Worm (Caenorhabditis elegans) whole organism, L3 larva: ENCODE data around the gene qns-1.

ENCODE experiments used
- R02D3.7 ChIP-seq: fragments of 150-350 bp; optimal IDR thresholded peaks from 2 replicates; lab custom pipeline; 2014; ENCODE audit warnings: missing biosample characterization, missing genetic modification characterization
- ama-1 ChIP-seq: fragments of 150-350 bp; optimal IDR thresholded peaks from 2 replicates; lab custom pipeline; 2018
- ceh-16 ChIP-seq: sonication (generic microtip); optimal IDR thresholded peaks from 2 replicates; lab custom pipeline; 2017; ENCODE audit warnings: missing biosample characterization, missing genetic modification characterization
- ceh-82 ChIP-seq: fragments of 150-350 bp; optimal IDR thresholded peaks from 2 replicates; lab custom pipeline; 2014; ENCODE audit warnings: missing biosample characterization, missing genetic modification characterization
- ceh-9 ChIP-seq: sonication (generic microtip); optimal IDR thresholded peaks from 2 replicates; lab custom pipeline; 2018; ENCODE audit warnings: missing biosample characterization, missing genetic modification characterization
- egl-27 ChIP-seq: sonication (generic microtip); optimal IDR thresholded peaks from 4 replicates; lab custom pipeline; 2017; ENCODE audit warnings: missing biosample characterization, missing genetic modification reagents, missing genetic modification characterization
- egl-5 ChIP-seq: fragments of 150-350 bp; optimal IDR thresholded peaks from 2 replicates; lab custom pipeline; 2017; ENCODE audit warnings: missing biosample characterization, missing genetic modification reagents, missing genetic modification characterization, inconsistent platforms
- elt-1 ChIP-seq: fragments of 150-350 bp; optimal IDR thresholded peaks from 2 replicates; lab custom pipeline; 2014; ENCODE audit warnings: missing biosample characterization, missing genetic modification characterization
- elt-2 ChIP-seq: sonication (generic microtip); optimal IDR thresholded peaks from 2 replicates; lab custom pipeline; 2016; ENCODE audit warnings: missing genetic modification reagents, mild to moderate bottlenecking, missing genetic modification characterization, missing compliant biosample characterization
- elt-3 ChIP-seq, 3 experiments: fragments of 150-350 bp in 1 of 3; sonication (generic microtip) in 2 of 3; optimal IDR thresholded peaks; 2 replicates in 2 of 3; 4 replicates in 1 of 3; lab custom pipeline; 2014 to 2017; ENCODE audit warnings: missing biosample characterization in 3 of 3, missing genetic modification characterization in 3 of 3
- eor-1 ChIP-seq, 2 experiments: fragments of 150-350 bp; optimal IDR thresholded peaks; 2 replicates each; lab custom pipeline; 2014 to 2018; ENCODE audit warnings: missing biosample characterization in 2 of 2, missing genetic modification characterization in 2 of 2
- fkh-10 ChIP-seq: sonication (generic microtip); optimal IDR thresholded peaks from 2 replicates; lab custom pipeline; 2017; ENCODE audit warnings: missing biosample characterization, missing genetic modification reagents, missing genetic modification characterization
- fos-1 ChIP-seq: fragments of 150-350 bp; optimal IDR thresholded peaks from 2 replicates; lab custom pipeline; 2014; ENCODE audit warnings: missing biosample characterization, missing genetic modification characterization
- hmg-11 ChIP-seq: sonication (generic microtip); optimal IDR thresholded peaks from 2 replicates; lab custom pipeline; 2016; ENCODE audit warnings: missing genetic modification characterization, missing compliant biosample characterization
- jun-1 ChIP-seq: fragments of 150-350 bp; optimal IDR thresholded peaks from 2 replicates; lab custom pipeline; 2014; ENCODE audit warnings: missing biosample characterization, missing genetic modification reagents, missing genetic modification characterization
- lin-15B ChIP-seq: fragments of 150-350 bp; optimal IDR thresholded peaks from 2 replicates; lab custom pipeline; 2014; ENCODE audit warnings: missing biosample characterization, missing genetic modification characterization
- lin-39 ChIP-seq: fragments of 150-350 bp; optimal IDR thresholded peaks from 2 replicates; lab custom pipeline; 2018; ENCODE audit warnings: missing biosample characterization, missing genetic modification reagents, missing genetic modification characterization
- lsy-12 ChIP-seq: sonication (generic microtip); optimal IDR thresholded peaks from 2 replicates; lab custom pipeline; 2016; ENCODE audit warnings: mild to moderate bottlenecking, missing genetic modification characterization, missing compliant biosample characterization
- nfya-1 ChIP-seq: sonication (generic microtip); optimal IDR thresholded peaks from 2 replicates; lab custom pipeline; 2017; ENCODE audit warnings: missing genetic modification characterization, mild to moderate bottlenecking, missing compliant biosample characterization, antibody characterized with exemption, moderate library complexity; ENCODE audit not compliant: insufficient read depth
- nhr-11 ChIP-seq: fragments of 150-350 bp; optimal IDR thresholded peaks from 2 replicates; lab custom pipeline; 2014; ENCODE audit warnings: missing biosample characterization, missing genetic modification characterization
- nhr-23 ChIP-seq: fragments of 150-350 bp; optimal IDR thresholded peaks from 2 replicates; lab custom pipeline; 2014; ENCODE audit warnings: missing biosample characterization, missing genetic modification reagents, missing genetic modification characterization
- nhr-25 ChIP-seq: sonication (generic microtip); optimal IDR thresholded peaks from 2 replicates; lab custom pipeline; 2017; ENCODE audit warnings: missing biosample characterization, missing genetic modification characterization
- nhr-28 ChIP-seq: fragments of 150-350 bp; optimal IDR thresholded peaks from 2 replicates; lab custom pipeline; 2014; ENCODE audit warnings: missing biosample characterization, missing genetic modification characterization
- nhr-43 ChIP-seq: sonication (generic microtip); optimal IDR thresholded peaks from 2 replicates; lab custom pipeline; 2016; ENCODE audit warnings: mild to moderate bottlenecking, missing genetic modification characterization, missing compliant biosample characterization; ENCODE audit not compliant: poor library complexity, severe bottlenecking
- nhr-76 ChIP-seq: fragments of 150-350 bp; sonication (generic microtip); optimal IDR thresholded peaks from 5 replicates; lab custom pipeline; 2014; ENCODE audit warnings: missing biosample characterization, missing genetic modification characterization
- nhr-77 ChIP-seq: fragments of 150-350 bp; optimal IDR thresholded peaks from 2 replicates; lab custom pipeline; 2014; ENCODE audit warnings: missing biosample characterization, missing genetic modification characterization
- pha-4 ChIP-seq: fragments of 150-350 bp; optimal IDR thresholded peaks from 2 replicates; lab custom pipeline; 2014; ENCODE audit warnings: missing biosample characterization, missing genetic modification reagents, missing genetic modification characterization
- pqm-1 ChIP-seq: fragments of 150-350 bp; optimal IDR thresholded peaks from 2 replicates; lab custom pipeline; 2017; ENCODE audit warnings: missing biosample characterization, missing genetic modification characterization, inconsistent platforms
- sea-2 ChIP-seq: fragments of 150-350 bp; sonication (generic microtip); optimal IDR thresholded peaks from 4 replicates; lab custom pipeline; 2014; ENCODE audit warnings: missing biosample characterization, missing genetic modification reagents, missing genetic modification characterization
- skn-1 ChIP-seq: fragments of 150-350 bp; optimal IDR thresholded peaks from 2 replicates; lab custom pipeline; 2014; ENCODE audit warnings: missing biosample characterization, missing genetic modification characterization
- tbx-2 ChIP-seq: sonication (generic microtip); optimal IDR thresholded peaks from 2 replicates; lab custom pipeline; 2016; ENCODE audit warnings: mild to moderate bottlenecking, missing genetic modification characterization, missing compliant biosample characterization
- unc-39 ChIP-seq: sonication (generic microtip); optimal IDR thresholded peaks from 4 replicates; lab custom pipeline; 2017; ENCODE audit warnings: missing biosample characterization, missing genetic modification characterization
- unc-62 ChIP-seq: fragments of 150-350 bp; sonication (generic microtip); optimal IDR thresholded peaks from 4 replicates; lab custom pipeline; 2014; ENCODE audit warnings: missing biosample characterization, missing genetic modification reagents, missing genetic modification characterization
- zag-1 ChIP-seq: fragments of 150-350 bp; optimal IDR thresholded peaks from 2 replicates; lab custom pipeline; 2014; ENCODE audit warnings: missing biosample characterization, missing genetic modification characterization

The qns-1 gene

ce11 chrIV:10235279-10235829 is 16.2 kb upstream of the qns-1 start, which contains the start of gene ech-9:
TSS of gene ech-9 (minus strand) at chrIV:10235329.
- TF ChIP-seq elt-2 (tag; lab: Kevin White, UChicago): peak; percentile 58
- TF ChIP-seq pqm-1: peak; percentile 84
- no peak for TF ChIP-seq ceh-16

DNA sequence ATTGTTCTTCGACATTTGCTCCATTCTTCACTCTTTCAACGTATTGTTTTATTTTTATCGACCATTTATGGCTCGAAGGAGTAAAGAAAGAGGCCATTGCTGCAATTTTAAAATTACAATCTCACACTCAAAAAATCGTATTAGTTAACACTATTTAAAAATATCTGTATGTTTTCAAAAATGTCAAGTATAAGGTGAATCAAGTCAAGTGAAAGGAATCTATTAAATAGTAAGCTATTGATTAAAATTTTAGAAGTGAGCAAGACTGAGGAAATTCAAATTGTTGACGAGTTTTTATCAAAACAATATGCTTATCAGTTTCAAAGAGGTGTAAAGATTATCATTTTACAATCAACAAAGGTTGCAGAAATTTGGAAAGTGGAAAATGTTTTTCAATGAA is 13.3 kb upstream of the qns-1 start, which contains the start of gene F01G10.4:
Gene F01G10.4 (minus strand): TSS at position 101 of the 400 bp plus-strand sequence.
- no peak for TF ChIP-seq lin-39
- TF ChIP-seq unc-39: no peak
- TF ChIP-seq ceh-16: no peak
- TF ChIP-seq nhr-11 (tag; lab: Kevin White, UChicago): no peak
- no peak for TF ChIP-seq egl-5
- TF ChIP-seq egl-27 (tag; lab: Kevin White, UChicago): no peak
- no peak for TF ChIP-seq nhr-76 (tag; lab: Kevin White, UChicago)
- TF ChIP-seq R02D3.7 (tag; lab: Kevin White, UChicago): no peak
- TF ChIP-seq nhr-25: no peak

- TF ChIP-seq nhr-25: no peak
- TF ChIP-seq pha-4 (tag; lab: Kevin White, UChicago): no peak
- TF ChIP-seq jun-1 (tag; lab: Kevin White, UChicago): no peak
- no peak for TF ChIP-seq lsy-12
- TF ChIP-seq nhr-11 (tag; lab: Kevin White, UChicago): no peak
- no peak for TF ChIP-seq lin-39
- TF ChIP-seq nhr-28: no peak
- TF ChIP-seq nhr-43 (tag; lab: Kevin White, UChicago): no peak
- no peak for TF ChIP-seq hmg-11 (tag; lab: Kevin White, UChicago)
- no peak for TF ChIP-seq fos-1 (tag; lab: Kevin White, UChicago)
Measured at ce11 chrIV:10230971-10231370, 11.9 kb upstream of the qns-1 start, which contains the start of gene F01G10.5. TSS of gene F01G10.5 (minus strand) at chrIV:10231071.

- TF ChIP-seq fkh-10 (GFP tag; lab: Kevin White, UChicago) (no peak), lsy-12 (no peak), ceh-82 (tag; lab: Kevin White, UChicago) (no peak), egl-27 (tag; lab: Kevin White, UChicago) (no peak), ama-1 (lab: Kevin White, UChicago) (no peak)
Measured at ce11 chrIV:10227534-10227933, 8.4 kb upstream of the qns-1 start, which contains the start of gene F01G10.6. TSS of gene F01G10.6 (minus strand) at chrIV:10227634.

DNA sequence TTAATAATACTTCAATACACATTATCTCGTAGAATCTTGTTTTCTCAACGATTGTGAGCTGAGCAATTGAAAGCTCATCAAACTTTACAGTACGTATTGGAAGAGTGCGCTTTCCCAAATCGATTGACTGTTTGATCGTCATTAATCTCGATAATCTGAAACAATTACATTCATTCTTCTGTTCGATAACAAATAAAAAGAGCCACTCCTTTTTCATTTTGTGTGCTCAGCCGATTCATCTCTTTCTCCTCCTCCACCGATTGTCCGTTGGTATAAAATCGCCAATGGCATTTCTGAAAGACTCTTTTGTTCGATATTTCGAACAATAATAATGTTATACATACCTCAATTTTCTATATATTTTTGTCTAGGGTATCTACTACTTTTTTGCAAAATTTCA is 4.6 kb upstream of the qns-1 start, which contains the start of gene nas-12:
Gene nas-12 (plus strand): TSS at position 301 of the 400 bp plus-strand sequence.
- TF ChIP-seq eor-1 (tag; optimal IDR thresholded peaks at IDR 0.05; lab: Kevin White, UChicago) (no peak), sea-2 (GFP tag; lab: Kevin White, UChicago) (no peak), unc-62 (GFP tag; lab: Kevin White, UChicago) (no peak), elt-3 (tag; optimal IDR thresholded peaks at IDR 0.05; lab: Kevin White, UChicago) (no peak), nhr-23 (tag; lab: Kevin White, UChicago) (no peak), R02D3.7 (tag; lab: Kevin White, UChicago) (no peak), tbx-2 (tag; lab: Kevin White, UChicago) (no peak), nfya-1 (tag; lab: Kevin White, UChicago) (no peak), unc-39 (no peak), ceh-16 (no peak), nhr-77 (tag; lab: Kevin White, UChicago) (no peak), egl-5 (no peak), lsy-12 (no peak), skn-1 (no peak), ceh-9 (tag; lab: Kevin White, UChicago) (no peak), lin-15B (tag; lab: Kevin White, UChicago) (no peak), elt-1 (no peak), zag-1 (tag; lab: Kevin White, UChicago) (no peak), pha-4 (tag; lab: Kevin White, UChicago) (no peak)
- TF ChIP-seq, all 47 proteins: peak for 0
